ENCODE assay signal across 2 fruit fly cellular contexts in genomic region chr3L:21464240-21464639, dm6.
TF ChIP-seq lines count a peak whose summit lies in the region.

No protein-coding gene starts in this region.

TF ChIP-seq in whole organism, embryonic, 481 proteins besides CTCF, POLR2A, EP300 and RAD21 (continued from another document and continues in another):
- TF ChIP-seq pan (optimal IDR thresholded peaks at IDR 0.05; lab: Kevin White, UChicago) (no peak), pan (GFP tag; optimal IDR thresholded peaks at IDR 0.05 in 1 of 2, IDR thresholded peaks at IDR 0.05 in 1 of 2) (no peak), tll (GFP tag; optimal IDR thresholded peaks at IDR 0.05; lab: Kevin White, UChicago) (peak in 1 of 2 experiments; percentile 95), CG17186 (GFP tag; optimal IDR thresholded peaks at IDR 0.05; lab: Kevin White, UChicago) (peak; percentile 63), Xbp1 (GFP tag; optimal IDR thresholded peaks at IDR 0.05; lab: Kevin White, UChicago) (no peak), CG43689 (GFP tag; IDR thresholded peaks at IDR 0.05; lab: Robert Waterston, UW) (no peak), CG6854 (GFP tag; optimal IDR thresholded peaks at IDR 0.05; lab: Kevin White, UChicago) (no peak), ranshi (GFP tag; IDR thresholded peaks at IDR 0.05; lab: Robert Waterston, UW) (peak; percentile 23; the same call in 1 of the 2 replicates), repo (GFP tag; optimal IDR thresholded peaks at IDR 0.05; lab: Kevin White, UChicago) (no peak), vfl (GFP tag; optimal IDR thresholded peaks at IDR 0.05; lab: Kevin White, UChicago) (no peak), kni (GFP tag; optimal IDR thresholded peaks at IDR 0.05; lab: Kevin White, UChicago) (peak; percentile 67), chn (GFP tag; optimal IDR thresholded peaks at IDR 0.05; lab: Kevin White, UChicago) (peak; percentile 15), slbo (GFP tag; IDR thresholded peaks at IDR 0.05; lab: Robert Waterston, UW) (no peak), NK7.1 (GFP tag; optimal IDR thresholded peaks at IDR 0.05; lab: Kevin White, UChicago) (peak; percentile 64), jumu (GFP tag; optimal IDR thresholded peaks at IDR 0.05; lab: Kevin White, UChicago) (no peak), CG9932 (GFP tag; IDR thresholded peaks at IDR 0.05; lab: Robert Waterston, UW) (no peak), CG31224 (GFP tag; IDR thresholded peaks at IDR 0.05; lab: Robert Waterston, UW) (no peak), Vsx1 (GFP tag; optimal IDR thresholded peaks at IDR 0.05; lab: Kevin White, UChicago) (peak; percentile 85), CG34376 (GFP tag; optimal IDR thresholded peaks at IDR 0.05; lab: Kevin White, UChicago) (no peak), CG8359 (GFP tag; optimal IDR thresholded peaks at IDR 0.05; lab: Kevin White, UChicago; ENCODE audit: borderline replicate concordance) (peak; percentile 89), Optix (GFP tag; IDR thresholded peaks at IDR 0.05; lab: Robert Waterston, UW) (peak; percentile 62; the same call in 1 of the 3 replicates), prd (optimal IDR thresholded peaks at IDR 0.05; lab: Kevin White, UChicago) (no peak), prd (GFP tag; IDR thresholded peaks at IDR 0.05; lab: Robert Waterston, UW) (peak; percentile 70), CG17912 (GFP tag; optimal IDR thresholded peaks at IDR 0.05; lab: Kevin White, UChicago) (no peak), Hsf (GFP tag; optimal IDR thresholded peaks at IDR 0.05; lab: Kevin White, UChicago) (peak; percentile 45), Lpt (GFP tag; optimal IDR thresholded peaks at IDR 0.05; lab: Kevin White, UChicago) (no peak), sisA (GFP tag; IDR thresholded peaks at IDR 0.05; lab: Robert Waterston, UW) (no peak), cad (GFP tag; optimal IDR thresholded peaks at IDR 0.05; lab: Kevin White, UChicago) (no peak), bcd (GFP tag; optimal IDR thresholded peaks at IDR 0.05; lab: Kevin White, UChicago) (peak; percentile 59), CG6765 (GFP tag; optimal IDR thresholded peaks at IDR 0.05; lab: Kevin White, UChicago) (no peak), CG17359 (tag; optimal IDR thresholded peaks at IDR 0.05; lab: Kevin White, UChicago) (peak; percentile 77), Adf1 (GFP tag; IDR thresholded peaks at IDR 0.05; lab: Robert Waterston, UW) (no peak), wdn (GFP tag; IDR thresholded peaks at IDR 0.05; lab: Robert Waterston, UW) (no peak), HHEX (GFP tag; optimal IDR thresholded peaks at IDR 0.05; lab: Kevin White, UChicago) (peak; percentile 64), CG10543 (GFP tag; optimal IDR thresholded peaks at IDR 0.05; lab: Kevin White, UChicago) (no peak), corto (GFP tag; optimal IDR thresholded peaks at IDR 0.05; lab: Kevin White, UChicago) (no peak), az2 (GFP tag; optimal IDR thresholded peaks at IDR 0.05; lab: Kevin White, UChicago) (peak; percentile 23), CG13123 (GFP tag; optimal IDR thresholded peaks at IDR 0.05; lab: Kevin White, UChicago) (no peak), lilli (GFP tag; optimal IDR thresholded peaks at IDR 0.05; lab: Kevin White, UChicago) (peak; percentile 0), CG6683 (GFP tag; optimal IDR thresholded peaks at IDR 0.05; lab: Kevin White, UChicago) (no peak), CG11696 (GFP tag; IDR thresholded peaks at IDR 0.05; lab: Robert Waterston, UW) (peak; percentile 57), CG8388 (GFP tag; optimal IDR thresholded peaks at IDR 0.05; lab: Kevin White, UChicago) (peak; percentile 63), CG14710 (tag; optimal IDR thresholded peaks at IDR 0.05; lab: Kevin White, UChicago) (peak; percentile 92), CG4404 (GFP tag; IDR thresholded peaks at IDR 0.05; lab: Robert Waterston, UW) (peak; percentile 68), sug (tag; optimal IDR thresholded peaks at IDR 0.05; lab: Kevin White, UChicago) (no peak), CG12155 (GFP tag; optimal IDR thresholded peaks at IDR 0.05; lab: Kevin White, UChicago) (no peak), unc-4 (GFP tag; IDR thresholded peaks at IDR 0.05; lab: Robert Waterston, UW; ENCODE audit: partially characterized antibody) (no peak), amos (GFP tag; IDR thresholded peaks at IDR 0.05; lab: Robert Waterston, UW; ENCODE audit: partially characterized antibody) (no peak), Dip3 (GFP tag; optimal IDR thresholded peaks at IDR 0.05; lab: Kevin White, UChicago) (no peak), Sin3A (optimal IDR thresholded peaks at IDR 0.05; lab: Kevin White, UChicago) (no peak), HLH3B (GFP tag; IDR thresholded peaks at IDR 0.05; lab: Robert Waterston, UW) (peak; percentile 30; the same call in 1 of the 2 replicates), CG6813 (GFP tag; optimal IDR thresholded peaks at IDR 0.05; lab: Kevin White, UChicago) (peak; percentile 95), slou (GFP tag; optimal IDR thresholded peaks at IDR 0.05; lab: Kevin White, UChicago) (no peak), CG14667 (GFP tag; IDR thresholded peaks at IDR 0.05; lab: Robert Waterston, UW) (no peak), da (GFP tag; optimal IDR thresholded peaks at IDR 0.05; lab: Kevin White, UChicago) (peak; percentile 50), CG12104 (GFP tag; optimal IDR thresholded peaks at IDR 0.05; lab: Kevin White, UChicago) (peak; percentile 68), CG1603 (tag; optimal IDR thresholded peaks at IDR 0.05; lab: Kevin White, UChicago) (peak; percentile 89), unpg (GFP tag; optimal IDR thresholded peaks at IDR 0.05; lab: Kevin White, UChicago) (peak; percentile 76), so (GFP tag; IDR thresholded peaks at IDR 0.05; lab: Robert Waterston, UW) (no peak), CG6272 (GFP tag; IDR thresholded peaks at IDR 0.05; lab: Robert Waterston, UW) (no peak), dmrt11E (tag; optimal IDR thresholded peaks at IDR 0.05; lab: Kevin White, UChicago) (peak; percentile 97), salm (tag; optimal IDR thresholded peaks at IDR 0.05; lab: Kevin White, UChicago) (peak; percentile 75), CG7963 (GFP tag; IDR thresholded peaks at IDR 0.05; lab: Robert Waterston, UW; ENCODE audit: partially characterized antibody) (no peak), Neu2 (GFP tag; optimal IDR thresholded peaks at IDR 0.05; lab: Kevin White, UChicago; ENCODE audit: borderline replicate concordance) (peak; percentile 43), CG8944 (GFP tag; optimal IDR thresholded peaks at IDR 0.05; lab: Kevin White, UChicago) (peak; percentile 8), CG7839 (tag; optimal IDR thresholded peaks at IDR 0.05; lab: Kevin White, UChicago) (peak; percentile 73), sqz (GFP tag; optimal IDR thresholded peaks at IDR 0.05; lab: Kevin White, UChicago) (peak; percentile 68)

TF ChIP-seq in whole organism, prepupa, 60 proteins besides CTCF, POLR2A, EP300 and RAD21 (continued from another document):
- TF ChIP-seq CG6854 (GFP tag; optimal IDR thresholded peaks at IDR 0.05; lab: Kevin White, UChicago): no peak
- no peak for TF ChIP-seq ss (GFP tag; optimal IDR thresholded peaks at IDR 0.05; lab: Kevin White, UChicago)
- no peak for TF ChIP-seq achi (GFP tag; optimal IDR thresholded peaks at IDR 0.05; lab: Kevin White, UChicago)
- TF ChIP-seq CG10631 (GFP tag; optimal IDR thresholded peaks at IDR 0.05; lab: Kevin White, UChicago): no peak
- TF ChIP-seq Met (GFP tag; optimal IDR thresholded peaks at IDR 0.05; lab: Kevin White, UChicago): peak; percentile 29
- no peak for TF ChIP-seq cyc (GFP tag; optimal IDR thresholded peaks at IDR 0.05; lab: Kevin White, UChicago)
- TF ChIP-seq dac (GFP tag; optimal IDR thresholded peaks at IDR 0.05; lab: Kevin White, UChicago): no peak
- TF ChIP-seq spab (GFP tag; optimal IDR thresholded peaks at IDR 0.05; lab: Kevin White, UChicago): no peak
- TF ChIP-seq fd59A (GFP tag; optimal IDR thresholded peaks at IDR 0.05; lab: Kevin White, UChicago): no peak
- no peak for TF ChIP-seq CG6276 (GFP tag; optimal IDR thresholded peaks at IDR 0.05; lab: Kevin White, UChicago)
- TF ChIP-seq esn (GFP tag; optimal IDR thresholded peaks at IDR 0.05; lab: Kevin White, UChicago): no peak
- no peak for TF ChIP-seq CG31627 (GFP tag; optimal IDR thresholded peaks at IDR 0.05; lab: Kevin White, UChicago)
- no peak for TF ChIP-seq salr (GFP tag; optimal IDR thresholded peaks at IDR 0.05; lab: Kevin White, UChicago)
- TF ChIP-seq CG10669 (GFP tag; optimal IDR thresholded peaks at IDR 0.05; lab: Kevin White, UChicago): peak; percentile 0
- TF ChIP-seq Lpt (GFP tag; optimal IDR thresholded peaks at IDR 0.05; lab: Kevin White, UChicago): no peak
- TF ChIP-seq CG6808 (GFP tag; optimal IDR thresholded peaks at IDR 0.05; lab: Kevin White, UChicago): no peak
- no peak for TF ChIP-seq vri (GFP tag; optimal IDR thresholded peaks at IDR 0.05; lab: Kevin White, UChicago)
- no peak for TF ChIP-seq dsx (GFP tag; optimal IDR thresholded peaks at IDR 0.05; lab: Kevin White, UChicago; ENCODE audit: poor library complexity, severe bottlenecking)
- no peak for TF ChIP-seq Blimp-1 (GFP tag; optimal IDR thresholded peaks at IDR 0.05; lab: Kevin White, UChicago)
- TF ChIP-seq CG8319 (GFP tag; optimal IDR thresholded peaks at IDR 0.05; lab: Kevin White, UChicago): no peak
- no peak for TF ChIP-seq Sox102F (GFP tag; optimal IDR thresholded peaks at IDR 0.05; lab: Kevin White, UChicago)
